Worm (Caenorhabditis elegans): ENCODE results near the gene dod-21.

dod-21 gene

ce11 chrIV:12924332-12924731 lies 12.2 kb upstream of the dod-21 start, which contains the start of gene srlf-4:
srlf-4 (minus strand) TSS chrIV:12924432.
- TF ChIP-seq F26F4.8 (GFP tag; conservative IDR thresholded peaks at IDR 0.05) (no peak), zfp-3 (GFP tag; conservative IDR thresholded peaks at IDR 0.05) (no peak), nhr-76 (tag; optimal IDR thresholded peaks at IDR 0.05) (no peak), lin-38 (GFP tag; IDR thresholded peaks at IDR 0.05) (no peak), egl-43 (GFP tag; IDR thresholded peaks at IDR 0.05) (no peak), Y48G9A.11 (GFP tag; IDR thresholded peaks at IDR 0.05) (no peak), F49E8.2 (tag; optimal IDR thresholded peaks at IDR 0.05; ENCODE audit: borderline replicate concordance) (no peak)

- TF ChIP-seq mep-1 (tag; optimal IDR thresholded peaks at IDR 0.05): no peak
- no peak for TF ChIP-seq fos-1 (tag; optimal IDR thresholded peaks at IDR 0.05)
- no peak for TF ChIP-seq zag-1 (tag; optimal IDR thresholded peaks at IDR 0.05)
- no peak for TF ChIP-seq mxl-2 (GFP tag; conservative IDR thresholded peaks at IDR 0.05)
- TF ChIP-seq mes-2 (tag; optimal IDR thresholded peaks at IDR 0.05; ENCODE audit: poor library complexity, severe bottlenecking): no peak
- TF ChIP-seq spr-3 (GFP tag; optimal IDR thresholded peaks at IDR 0.05): no peak
- TF ChIP-seq lin-38 (GFP tag; IDR thresholded peaks at IDR 0.05): no peak
- TF ChIP-seq ceh-32 (tag; optimal IDR thresholded peaks at IDR 0.05; ENCODE audit: poor library complexity): no peak
- TF ChIP-seq daf-12 (tag; optimal IDR thresholded peaks at IDR 0.05): no peak
- TF ChIP-seq rbr-2 (tag; optimal IDR thresholded peaks at IDR 0.05): no peak
- no peak for TF ChIP-seq nhr-111 (GFP tag; optimal IDR thresholded peaks at IDR 0.05)
- no peak for TF ChIP-seq ceh-62 (tag; optimal IDR thresholded peaks at IDR 0.05)
- TF ChIP-seq nhr-11 (tag; optimal IDR thresholded peaks at IDR 0.05): no peak
- no peak for TF ChIP-seq lir-3 (tag; optimal IDR thresholded peaks at IDR 0.05)
- TF ChIP-seq madf-5 (GFP tag; IDR thresholded peaks at IDR 0.05): no peak
- TF ChIP-seq nhr-76 (tag; optimal IDR thresholded peaks at IDR 0.05): no peak
These were observed 9.9 kb upstream of the dod-21 start, which contains the start of gene srlf-5 for ce11 chrIV:12926639-12927038. srlf-5 (minus strand) TSS chrIV:12926739.

ce11 chrIV:12941254-12941653 lies 4.7 kb downstream of the dod-21 start, which contains the start of gene dod-24:
dod-24 (minus strand) TSS chrIV:12941354.
- TF ChIP-seq F44E2.7 (GFP tag; IDR thresholded peaks at IDR 0.05) (no peak), sdz-12 (GFP tag; optimal IDR thresholded peaks at IDR 0.05) (no peak), unc-39 (tag; optimal IDR thresholded peaks at IDR 0.05) (no peak)

- TF ChIP-seq ceh-20 (GFP tag; IDR thresholded peaks at IDR 0.05) (no peak), mep-1 (tag; optimal IDR thresholded peaks at IDR 0.05) (no peak), aly-2 (tag; optimal IDR thresholded peaks at IDR 0.05) (no peak), nhr-11 (tag; optimal IDR thresholded peaks at IDR 0.05) (no peak), duxl-1 (tag; optimal IDR thresholded peaks at IDR 0.05; ENCODE audit: poor library complexity) (no peak), lin-15B (tag; optimal IDR thresholded peaks at IDR 0.05) (no peak), gei-8 (GFP tag; optimal IDR thresholded peaks at IDR 0.05) (no peak), R02D3.7 (tag; optimal IDR thresholded peaks at IDR 0.05) (no peak), cey-2 (tag; optimal IDR thresholded peaks at IDR 0.05; ENCODE audit: borderline replicate concordance, insufficient read depth) (no peak), dmd-8 (GFP tag; IDR thresholded peaks at IDR 0.05) (no peak), ceh-32 (tag; optimal IDR thresholded peaks at IDR 0.05; ENCODE audit: poor library complexity) (no peak), ceh-28 (tag; optimal IDR thresholded peaks at IDR 0.05) (no peak), T26A8.4 (GFP tag; IDR thresholded peaks at IDR 0.05) (no peak), dpl-1 (GFP tag; optimal IDR thresholded peaks at IDR 0.05) (no peak)
These were observed 6.1 kb downstream of the dod-21 start, which contains the start of gene dct-19 for ce11 chrIV:12942633-12943032. dct-19 (plus strand) TSS chrIV:12942933.

All from whole organism, L4 larva.